Fruit fly (Drosophila melanogaster): ENCODE data around the gene CG17258.
A peak's percentile ranks its signal among the peaks of the same experiment; 100 is the strongest.

Gene CG17258

dm6 chr2L:3056448-3056790 lies 21.3 kb upstream of the CG17258 start, which contains the start of gene FASN1 (continued):
- TF ChIP-seq Pdp1 (GFP tag; optimal IDR thresholded peaks at IDR 0.05): no peak
- TF ChIP-seq CG4424 (GFP tag; optimal IDR thresholded peaks at IDR 0.05): no peak
- TF ChIP-seq ssp (GFP tag; IDR thresholded peaks at IDR 0.05): no peak
- no peak for TF ChIP-seq CG8388 (GFP tag; optimal IDR thresholded peaks at IDR 0.05)
- no peak for TF ChIP-seq salm (tag; optimal IDR thresholded peaks at IDR 0.05)
- no peak; the same call in none of the 2 replicates for TF ChIP-seq CG32532 (GFP tag; IDR thresholded peaks at IDR 0.05)
- TF ChIP-seq al (GFP tag; IDR thresholded peaks at IDR 0.05): no peak
- no peak for TF ChIP-seq mld (GFP tag; IDR thresholded peaks at IDR 0.05; ENCODE audit: partially characterized antibody)
- peak; percentile 20 for TF ChIP-seq CG15269 (tag; optimal IDR thresholded peaks at IDR 0.05)
- TF ChIP-seq unc-4 (GFP tag; IDR thresholded peaks at IDR 0.05; ENCODE audit: partially characterized antibody): 0 out of 2 replicates have a peak, but pooled peaks have one; percentile 24
- no peak for TF ChIP-seq Hmx (GFP tag; optimal IDR thresholded peaks at IDR 0.05)
- peak; percentile 28 for TF ChIP-seq CG13624 (GFP tag; optimal IDR thresholded peaks at IDR 0.05)
- TF ChIP-seq CG17802 (tag; optimal IDR thresholded peaks at IDR 0.05): no peak
- peak; percentile 46 for TF ChIP-seq CG6813 (GFP tag; optimal IDR thresholded peaks at IDR 0.05)
- TF ChIP-seq dpn (GFP tag; optimal IDR thresholded peaks at IDR 0.05): no peak
- no peak for TF ChIP-seq CG18764 (GFP tag; optimal IDR thresholded peaks at IDR 0.05)
- TF ChIP-seq CG9797 (GFP tag; optimal IDR thresholded peaks at IDR 0.05): no peak
- no peak for TF ChIP-seq CG1529 (GFP tag; optimal IDR thresholded peaks at IDR 0.05)
- peak; percentile 60; the same call in 1 of the 3 replicates for TF ChIP-seq CG34422 (GFP tag; IDR thresholded peaks at IDR 0.05)
- TF ChIP-seq twi (tag; optimal IDR thresholded peaks at IDR 0.05): no peak
- TF ChIP-seq Poxn (GFP tag; IDR thresholded peaks at IDR 0.05): no peak
- TF ChIP-seq Drgx (GFP tag; IDR thresholded peaks at IDR 0.05): peak; percentile 36; the same call in 1 of the 2 replicates
- TF ChIP-seq caup (GFP tag; optimal IDR thresholded peaks at IDR 0.05; ENCODE audit: severe bottlenecking): peak; percentile 46
- 0 out of 2 replicates have a peak, but pooled peaks have one; percentile 3 for TF ChIP-seq aop (GFP tag; IDR thresholded peaks at IDR 0.05)
- no peak for TF ChIP-seq CG10209 (GFP tag; optimal IDR thresholded peaks at IDR 0.05)
- TF ChIP-seq Elba2 (GFP tag; optimal IDR thresholded peaks at IDR 0.05): no peak
- TF ChIP-seq Sry-δ (GFP tag; optimal IDR thresholded peaks at IDR 0.05): no peak
- no peak for TF ChIP-seq luna (GFP tag; optimal IDR thresholded peaks at IDR 0.05)
- TF ChIP-seq CG2116 (GFP tag; optimal IDR thresholded peaks at IDR 0.05): no peak
- no peak for TF ChIP-seq trh (GFP tag; optimal IDR thresholded peaks at IDR 0.05)
- TF ChIP-seq tx (GFP tag; optimal IDR thresholded peaks at IDR 0.05): no peak
- TF ChIP-seq Fer1 (GFP tag; optimal IDR thresholded peaks at IDR 0.05): peak; percentile 19
- no peak for TF ChIP-seq CG3281 (GFP tag; optimal IDR thresholded peaks at IDR 0.05)
- TF ChIP-seq CG9609 (GFP tag; optimal IDR thresholded peaks at IDR 0.05): no peak
- TF ChIP-seq CG12942 (GFP tag; optimal IDR thresholded peaks at IDR 0.05): no peak
- no peak; the same call in 1 of the 2 replicates for TF ChIP-seq E2f2 (GFP tag; IDR thresholded peaks at IDR 0.05)
- TF ChIP-seq Med (GFP tag): peak; percentile 92
- no peak for TF ChIP-seq NK7.1 (GFP tag; optimal IDR thresholded peaks at IDR 0.05)
- TF ChIP-seq Adf1 (GFP tag; IDR thresholded peaks at IDR 0.05): peak; percentile 37; the same call in 1 of the 2 replicates
- no peak for TF ChIP-seq CG16863 (GFP tag; optimal IDR thresholded peaks at IDR 0.05)
- TF ChIP-seq wek (GFP tag; optimal IDR thresholded peaks at IDR 0.05): peak; percentile 28
- peak; percentile 61 for TF ChIP-seq nom (GFP tag; optimal IDR thresholded peaks at IDR 0.05)
- TF ChIP-seq MTF-1 (GFP tag; optimal IDR thresholded peaks at IDR 0.05; ENCODE audit: borderline replicate concordance): peak; percentile 25
- TF ChIP-seq CG11695 (GFP tag; IDR thresholded peaks at IDR 0.05): no peak; the same call in 2 of the 3 replicates
- no peak for TF ChIP-seq pum (GFP tag; optimal IDR thresholded peaks at IDR 0.05)
- TF ChIP-seq CG4730 (GFP tag; IDR thresholded peaks at IDR 0.05): peak; percentile 29; the same call in 1 of the 2 replicates
- TF ChIP-seq her (GFP tag; optimal IDR thresholded peaks at IDR 0.05): peak; percentile 1
- TF ChIP-seq seq (GFP tag; IDR thresholded peaks at IDR 0.05): no peak; the same call in 1 of the 2 replicates
- no peak for TF ChIP-seq tap (tag; optimal IDR thresholded peaks at IDR 0.05)
- no peak for TF ChIP-seq CkIIα-i1 (GFP tag; IDR thresholded peaks at IDR 0.05)
- 0 out of 3 replicates have a peak, but pooled peaks have one; percentile 40 for TF ChIP-seq CG11456 (GFP tag; IDR thresholded peaks at IDR 0.05)
